Worm (Caenorhabditis elegans): ENCODE results near the gene npr-39.
"Not testable (repeated sequence)": the region's sequence is repeated elsewhere in the genome, so short reads cannot be mapped to it uniquely, and the experiment has no call there.

npr-39 gene

ce11 chrV:10049192-10049816, 17.6 kb upstream of the npr-39 start:
- TF ChIP-seq zfp-3 (GFP tag; conservative IDR thresholded peaks at IDR 0.05) (0 out of 2 replicates have a peak, but pooled peaks have one; percentile 54), dmd-8 (GFP tag; IDR thresholded peaks at IDR 0.05) (0 out of 2 replicates have a peak, but pooled peaks have one; percentile 26), lin-38 (GFP tag; IDR thresholded peaks at IDR 0.05) (peak; percentile 69), dmd-9 (GFP tag; IDR thresholded peaks at IDR 0.05) (0 out of 2 replicates have a peak, but pooled peaks have one; percentile 36), set-16 (GFP tag; IDR thresholded peaks at IDR 0.05) (peak; percentile 89), lin-29 (GFP tag; IDR thresholded peaks at IDR 0.05) (peak; percentile 51; the same call in 1 of the 2 replicates), ceh-20 (GFP tag; IDR thresholded peaks at IDR 0.05) (peak; percentile 61; the same call in 1 of the 2 replicates), vab-7 (GFP tag; IDR thresholded peaks at IDR 0.05) (0 out of 2 replicates have a peak, but pooled peaks have one; percentile 21), dmd-6 (GFP tag; IDR thresholded peaks at IDR 0.05) (peak; percentile 67), Y48G9A.11 (GFP tag; IDR thresholded peaks at IDR 0.05) (peak; percentile 31; the same call in 1 of the 2 replicates), T26A8.4 (GFP tag; IDR thresholded peaks at IDR 0.05) (peak; percentile 72), mdt-29 (GFP tag; IDR thresholded peaks at IDR 0.05) (peak; percentile 64), pha-4 (GFP tag; IDR thresholded peaks at IDR 0.05) (peak; percentile 65), hmg-1.1 (GFP tag; IDR thresholded peaks at IDR 0.05) (peak; percentile 64; the same call in 1 of the 2 replicates), nhr-102 (tag; optimal IDR thresholded peaks at IDR 0.05) (peak; percentile 16), ctbp-1 (GFP tag; IDR thresholded peaks at IDR 0.05) (0 out of 2 replicates have a peak, but pooled peaks have one; percentile 20), ceh-44 (GFP tag; IDR thresholded peaks at IDR 0.05) (0 out of 2 replicates have a peak, but pooled peaks have one; percentile 50), arid-1 (GFP tag; conservative IDR thresholded peaks at IDR 0.05) (peak; percentile 31; the same call in 1 of the 2 replicates), nhr-41 (GFP tag; IDR thresholded peaks at IDR 0.05) (peak; percentile 75; the same call in 1 of the 2 replicates), madf-9 (GFP tag; conservative IDR thresholded peaks at IDR 0.05) (0 out of 2 replicates have a peak, but pooled peaks have one; percentile 56)
- not testable (repeated sequence) for TF ChIP-seq pha-4 (tag; optimal IDR thresholded peaks at IDR 0.05)

- TF ChIP-seq mes-2 (tag; optimal IDR thresholded peaks at IDR 0.05; ENCODE audit: poor library complexity, severe bottlenecking) (no peak), daf-19 (GFP tag; conservative IDR thresholded peaks at IDR 0.05) (no peak), lin-15B (tag; optimal IDR thresholded peaks at IDR 0.05) (no peak)
Measured at ce11 chrV:10051855-10052254, 15.0 kb upstream of the npr-39 start, which contains the start of gene str-118. Gene str-118 (plus strand): TSS chrV:10052155.

ce11 chrV:10054872-10055271, 12.0 kb upstream of the npr-39 start, which contains the start of gene yif-1:
Gene yif-1 (minus strand): TSS chrV:10054913.
- TF ChIP-seq ces-1 (GFP tag; optimal IDR thresholded peaks at IDR 0.05), result peak; percentile 15
- no peak for TF ChIP-seq lin-15B (tag; optimal IDR thresholded peaks at IDR 0.05)
- TF ChIP-seq lsy-2 (tag; optimal IDR thresholded peaks at IDR 0.05), result peak in 1 of 2 experiments; percentile 84

ce11 chrV:10058748-10059147, 8.1 kb upstream of the npr-39 start:
- TF ChIP-seq unc-62 (GFP tag; optimal IDR thresholded peaks at IDR 0.05 in 1 of 2) (peak in 1 of 2 experiments; percentile 75), unc-62 (tag; optimal IDR thresholded peaks at IDR 0.05) (no peak), arid-1 (GFP tag; conservative IDR thresholded peaks at IDR 0.05) (no peak)

- no peak for TF ChIP-seq Y5F2A.4 (GFP tag; optimal IDR thresholded peaks at IDR 0.05)
- TF ChIP-seq tag-97 (GFP tag; IDR thresholded peaks at IDR 0.05), result no peak
- peak in 1 of 2 experiments; percentile 52 for TF ChIP-seq daf-16 (GFP tag; optimal IDR thresholded peaks at IDR 0.05)
- no peak for TF ChIP-seq daf-16 (tag; optimal IDR thresholded peaks at IDR 0.05)
- TF ChIP-seq zip-2 (tag; optimal IDR thresholded peaks at IDR 0.05), result no peak
- TF ChIP-seq aha-1 (tag), result peak; percentile 2
- TF ChIP-seq nhr-10 (tag; optimal IDR thresholded peaks at IDR 0.05), result no peak
Measured at ce11 chrV:10060039-10060438, 6.8 kb upstream of the npr-39 start.

Data from whole organism, L4 larva.